Worm (Caenorhabditis elegans) whole organism, L2 larva: ENCODE measurements around the gene Y75D11A.3.

ENCODE experiments used
- egl-27 ChIP-seq: sonication (generic microtip); optimal IDR thresholded peaks from 3 replicates; lab custom pipeline; 2017; ENCODE audit warnings: missing biosample characterization, missing genetic modification reagents, missing genetic modification characterization
- lin-11 ChIP-seq: fragments of 150-350 bp; sonication (generic microtip); optimal IDR thresholded peaks from 2 replicates; lab custom pipeline; 2014; ENCODE audit warnings: missing biosample characterization, missing genetic modification characterization, inconsistent platforms, mixed read lengths
- nhr-12 ChIP-seq: fragments of 150-350 bp; optimal IDR thresholded peaks from 2 replicates; lab custom pipeline; 2014; ENCODE audit warnings: missing biosample characterization, missing genetic modification characterization

DNA sequence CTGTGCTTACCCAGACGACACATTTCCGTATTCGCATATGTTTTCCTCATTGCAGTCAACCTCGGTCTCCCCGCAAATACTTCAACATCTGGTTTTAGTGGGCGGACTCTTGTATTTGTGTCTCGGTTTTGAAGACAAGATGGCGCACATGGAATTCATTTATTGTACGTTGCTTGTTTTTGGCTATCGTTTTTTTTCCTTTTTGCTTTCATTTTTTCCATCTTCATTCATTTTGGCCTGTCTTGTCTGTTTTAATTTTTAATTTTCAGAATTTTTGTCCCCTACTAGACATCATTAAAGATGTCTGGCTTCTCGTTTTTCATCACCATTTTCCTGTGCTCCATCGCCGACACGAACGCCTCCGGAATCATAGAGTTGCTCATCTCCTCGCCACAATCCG lies 40.6 kb upstream of the Y75D11A.3 start, which contains the start of gene arg-1:
- TF ChIP-seq nhr-12 (tag; lab: Kevin White, UChicago) (no peak), egl-27 (tag; lab: Kevin White, UChicago) (no peak), lin-11 (no peak)
